Fruit fly (Drosophila melanogaster): ENCODE results near the gene laza.

DNA sequence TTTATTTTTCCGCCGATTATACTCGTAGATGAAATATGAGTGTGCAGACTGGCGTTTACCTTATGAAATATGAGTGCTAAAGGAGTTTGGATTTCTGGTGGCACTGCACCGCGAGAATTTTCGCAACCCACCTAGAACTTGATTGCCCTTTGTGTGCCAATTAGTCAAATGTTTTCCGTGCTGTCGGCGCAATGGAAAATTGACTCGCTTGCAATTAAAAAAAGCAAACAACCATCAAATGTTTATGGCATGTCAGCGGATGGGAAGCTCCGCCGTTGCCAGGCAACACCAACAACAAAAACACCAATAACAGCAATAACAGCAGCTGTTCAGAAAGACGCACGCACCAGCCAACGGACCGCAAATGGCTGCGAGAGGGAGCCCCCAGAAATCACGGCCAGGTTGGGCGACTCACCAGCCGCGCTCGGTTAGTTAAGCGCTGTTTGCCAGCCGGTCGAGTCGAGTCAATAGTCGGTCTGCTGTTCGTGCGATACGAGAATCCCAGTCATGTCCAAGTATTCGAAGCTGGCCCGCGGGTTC, 5.5 kb upstream of the laza start:
- TF ChIP-seq insv (optimal IDR thresholded peaks at IDR 0.05) (no peak), h (optimal IDR thresholded peaks at IDR 0.05) (no peak), psq (optimal IDR thresholded peaks at IDR 0.05) (no peak), ttk (optimal IDR thresholded peaks at IDR 0.05) (no peak), Sin3A (optimal IDR thresholded peaks at IDR 0.05) (no peak)

Measured in Kc167 (cell line).